Worm (Caenorhabditis elegans) whole organism, midembryonic: ENCODE data around the gene Y41C4A.6.

ENCODE experiments used
- klf-2 ChIP-seq: fragments of 200-800 bp; sonication (Bioruptor generic); conservative IDR thresholded peaks from 2 replicates; pipeline ENCODE4 v1.3.6; 2022; ENCODE audit warnings: missing genetic modification reagents, missing genetic modification characterization, missing compliant biosample characterization
- tab-1 ChIP-seq: fragments of 200-800 bp; sonication (Bioruptor generic); IDR thresholded peaks from 2 replicates; pipeline ENCODE4 v1.3.6; 2022; ENCODE audit warnings: missing genetic modification characterization, missing compliant biosample characterization
- ztf-23 ChIP-seq: fragments of 200-800 bp; sonication (Bioruptor generic); IDR thresholded peaks from 2 replicates; pipeline ENCODE4 v1.3.6; 2022; ENCODE audit warnings: missing genetic modification reagents, missing genetic modification characterization, missing compliant biosample characterization

DNA sequence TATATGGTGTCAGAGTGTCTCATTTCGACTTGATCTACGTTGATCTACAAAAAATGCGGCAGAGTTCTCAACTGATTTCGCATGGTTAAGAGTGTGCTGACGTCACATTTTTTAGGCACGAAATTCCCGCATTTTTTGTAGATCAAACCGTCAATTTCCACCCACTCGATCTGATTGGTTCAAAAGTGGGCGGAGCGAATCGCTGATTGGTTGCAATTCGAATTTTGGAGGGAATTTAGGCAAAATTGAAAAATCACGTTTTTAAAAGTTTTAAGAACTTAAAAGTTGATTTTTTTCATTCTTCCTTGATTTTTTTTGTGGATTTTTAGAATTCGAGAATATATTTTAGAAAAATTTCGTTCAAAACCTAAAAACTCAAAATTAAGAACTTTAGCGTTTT is 40.0 kb upstream of the Y41C4A.6 start:
- TF ChIP-seq klf-2 (GFP tag; lab: Robert Waterston, UW) = no peak
- no peak for TF ChIP-seq ztf-23 (GFP tag; lab: Robert Waterston, UW)
- no peak for TF ChIP-seq tab-1 (GFP tag; lab: Robert Waterston, UW)
